Worm (Caenorhabditis elegans) whole organism, L4/young adult: ENCODE results near the gene zip-7.

Source experiments
- W03F9.2 ChIP-seq: fragments of 150-350 bp; optimal IDR thresholded peaks from 2 replicates; lab custom pipeline; 2014; ENCODE audit warnings: missing biosample characterization, missing genetic modification characterization
- dao-5 ChIP-seq: sonication (generic microtip); optimal IDR thresholded peaks from 2 replicates; lab custom pipeline; 2016; ENCODE audit warnings: missing genotype, missing genetic modification characterization, moderate library complexity, missing compliant biosample characterization
- him-1 ChIP-seq: sonication (generic microtip); optimal IDR thresholded peaks from 2 replicates; lab custom pipeline; 2016; ENCODE audit warnings: missing genotype, missing genetic modification reagents, missing genetic modification characterization, missing compliant biosample characterization

DNA sequence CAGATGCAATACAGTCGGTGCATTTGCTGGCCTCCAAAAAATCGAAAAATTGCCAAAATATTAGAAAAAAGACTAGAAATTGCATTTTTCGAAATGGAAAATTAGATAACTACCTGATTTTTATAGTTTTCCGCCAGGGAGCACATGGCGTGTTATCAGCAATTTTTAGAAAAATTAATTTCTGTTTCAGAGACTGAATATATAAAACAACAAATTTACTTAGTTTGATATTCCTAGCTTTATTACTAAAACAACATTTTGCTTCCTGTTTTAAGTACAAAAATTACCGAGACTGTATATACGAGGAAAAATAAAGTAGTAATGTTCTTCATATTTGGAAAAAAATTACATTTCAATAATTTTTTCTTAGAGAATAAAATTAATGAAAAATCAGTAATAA lies 20.6 kb upstream of the zip-7 start, which contains the start of gene Y51H4A.5:
- no peak for TF ChIP-seq W03F9.2 (tag; lab: Kevin White, UChicago)
- TF ChIP-seq dao-5 (tag; lab: Kevin White, UChicago), result no peak
- no peak for TF ChIP-seq him-1 (tag; lab: Kevin White, UChicago)
